Worm (Caenorhabditis elegans) whole organism, L1 larva: Measurements from ENCODE around the gene K08D12.8.
"Not testable (repeated sequence)": the region's sequence is repeated elsewhere in the genome, so short reads cannot be mapped to it uniquely, and the experiment has no call there.

ENCODE experiments used
- ces-1 ChIP-seq: fragments of 150-350 bp; optimal IDR thresholded peaks from 2 replicates; lab custom pipeline; 2014; ENCODE audit warnings: missing biosample characterization, missing genetic modification reagents, missing genetic modification characterization
- elt-3 ChIP-seq, 6 experiments: fragments of 150-350 bp in 1 of 6; sonication (generic microtip); optimal IDR thresholded peaks; 2 replicates each; lab custom pipeline; 2017 to 2018; ENCODE audit warnings: missing biosample characterization in 6 of 6, missing genetic modification characterization in 6 of 6, inconsistent platforms in 1 of 6

- not testable (repeated sequence) for TF ChIP-seq elt-3 (tag; optimal IDR thresholded peaks at IDR 0.05; lab: Kevin White, UChicago); ces-1
These were observed 5.1 kb upstream of the K08D12.8 start for ce11 chrIV:1720902-1721301.
